Worm (Caenorhabditis elegans) whole organism, dauer: ENCODE measurements around the gene dpy-1.

Experiments
- unc-62 ChIP-seq: sonication (generic microtip); optimal IDR thresholded peaks from 2 replicates; lab custom pipeline; 2017; ENCODE audit warnings: missing biosample characterization, missing genetic modification reagents, missing genetic modification characterization

Gene dpy-1

DNA sequence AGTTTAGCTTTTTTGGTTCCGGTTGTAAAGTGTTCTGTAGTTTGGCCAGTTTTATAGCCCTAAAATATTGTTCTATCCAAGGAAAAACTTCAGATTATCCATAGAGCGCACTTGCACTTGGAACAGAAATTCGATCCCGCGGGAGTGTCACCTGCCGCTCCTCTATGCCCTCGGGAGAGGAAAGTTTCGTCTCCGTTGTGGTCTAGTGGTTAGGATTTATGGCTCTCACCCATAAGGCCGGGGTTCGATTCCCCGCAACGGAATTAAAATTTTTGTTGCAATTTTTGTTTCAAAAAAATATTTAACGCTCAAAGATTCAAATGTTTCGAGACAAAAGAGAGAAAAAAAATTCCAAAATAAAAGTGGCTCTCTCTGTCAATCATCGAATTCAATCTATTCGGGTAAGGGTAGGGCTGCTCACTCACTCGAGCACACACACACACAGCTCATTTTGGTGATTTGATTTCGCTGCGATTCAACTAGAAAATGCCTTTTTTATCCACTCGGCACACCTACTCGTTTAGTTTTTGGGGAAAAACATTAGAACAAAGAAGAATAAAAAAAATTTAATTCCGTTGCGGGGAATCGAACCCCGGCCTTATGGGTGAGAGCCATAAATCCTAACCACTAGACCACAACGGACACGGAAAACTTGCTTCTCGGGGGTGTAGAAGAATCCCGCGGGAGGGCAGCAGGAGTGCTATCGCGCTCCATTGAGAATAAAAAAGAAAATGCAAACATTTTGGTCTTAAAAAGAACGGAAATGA, 15.3 kb downstream of the dpy-1 start:
- no peak for TF ChIP-seq unc-62

DNA sequence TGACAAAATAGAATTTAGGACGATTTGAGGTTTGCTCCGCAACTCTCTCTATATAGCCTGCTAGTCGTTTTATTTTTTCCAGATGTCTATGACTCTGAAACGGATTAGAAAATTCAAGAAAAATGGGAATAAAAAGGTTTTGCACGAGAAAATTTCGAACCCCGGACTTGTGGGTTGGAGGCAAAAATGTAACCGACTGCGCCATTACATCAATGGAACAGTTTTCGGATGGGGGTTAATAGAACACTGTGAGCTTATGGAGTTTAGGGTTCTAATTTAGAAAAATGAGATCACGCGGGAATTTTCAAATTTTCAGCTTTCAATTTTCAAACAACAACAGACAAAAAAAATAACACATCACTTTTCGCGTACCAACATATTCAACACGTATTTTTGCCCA, 16.1 kb downstream of the dpy-1 start:
- no peak for TF ChIP-seq unc-62

DNA sequence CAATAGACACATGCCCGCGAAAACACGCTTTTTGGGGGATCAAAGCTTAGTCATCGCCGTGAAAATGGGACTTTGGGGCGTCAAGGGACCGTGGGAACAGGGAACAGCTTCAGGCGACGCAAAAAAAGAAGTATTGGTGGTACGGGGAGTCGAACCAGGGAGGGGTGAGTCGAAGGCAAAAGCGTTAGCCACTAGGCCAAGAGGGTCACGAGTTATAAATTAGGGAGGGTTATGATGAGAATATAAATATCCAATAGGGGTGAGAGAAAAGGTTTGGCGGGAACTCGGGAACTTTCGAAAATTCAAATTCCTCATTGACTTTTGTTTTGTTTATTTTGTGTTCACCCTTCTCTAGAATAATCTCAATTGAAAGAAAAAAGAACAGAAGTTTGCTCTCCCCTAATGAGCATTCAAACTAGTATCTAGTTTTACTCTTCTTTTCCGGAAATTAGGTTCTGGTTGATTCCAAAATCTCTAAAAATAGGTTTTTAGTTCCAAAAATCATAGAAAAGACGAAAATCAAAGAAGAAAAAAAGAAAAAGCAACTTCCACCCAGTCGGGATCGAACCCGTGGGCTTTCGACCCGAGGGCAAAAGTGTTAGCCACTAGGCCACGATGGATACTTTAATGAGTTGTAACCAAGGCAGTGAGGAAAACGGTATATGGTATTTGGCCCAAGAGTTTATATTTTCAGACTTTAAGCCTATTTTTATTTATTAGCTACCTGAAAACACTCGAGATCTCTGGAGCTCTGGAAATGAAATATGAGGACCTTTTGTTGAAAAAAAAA, 16.8 kb downstream of the dpy-1 start:
- TF ChIP-seq unc-62, result no peak

DNA sequence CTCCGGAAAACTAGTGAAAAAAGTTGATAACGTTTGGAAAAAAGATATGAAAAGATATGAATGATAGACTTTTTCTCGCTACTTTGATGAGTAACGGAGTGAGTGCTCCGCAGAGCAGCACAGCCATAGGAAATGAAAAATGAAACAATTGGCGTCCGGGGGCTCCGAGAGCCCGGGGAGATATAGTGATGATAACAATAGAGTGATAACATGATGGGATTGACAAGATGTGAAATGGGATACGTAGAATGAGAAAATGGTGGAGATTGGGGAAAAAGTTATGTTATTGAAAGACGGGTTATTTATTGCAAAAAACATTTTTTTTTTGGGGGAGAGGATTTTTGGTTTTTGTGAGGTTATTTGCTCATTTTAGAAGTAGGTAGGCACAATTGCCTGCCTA, 20.3 kb downstream of the dpy-1 start:
- TF ChIP-seq unc-62, result no peak

DNA sequence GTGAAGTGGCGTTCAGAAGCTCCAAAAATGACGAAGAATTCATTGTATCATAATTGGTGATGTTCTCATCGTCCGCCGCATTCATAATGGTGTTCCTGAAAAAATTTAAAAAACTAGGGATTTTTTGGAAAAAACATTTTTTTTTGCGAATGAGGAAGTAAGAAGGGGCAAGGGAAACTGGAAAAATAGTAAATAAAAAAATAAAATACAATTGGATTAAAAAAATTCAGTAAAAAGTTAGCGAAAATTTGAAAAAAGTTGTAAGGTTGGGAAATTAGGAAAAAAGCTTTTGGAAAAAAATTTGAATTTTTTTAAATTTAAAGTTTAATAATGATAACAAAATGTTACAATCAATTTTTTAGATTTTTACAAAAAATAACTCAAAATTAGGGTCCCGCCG, 26.3 kb downstream of the dpy-1 start, which contains the start of gene ckr-2:
Gene ckr-2, minus strand, starts transcription at position 101 of the 400 bp plus-strand sequence.
- no peak for TF ChIP-seq unc-62

DNA sequence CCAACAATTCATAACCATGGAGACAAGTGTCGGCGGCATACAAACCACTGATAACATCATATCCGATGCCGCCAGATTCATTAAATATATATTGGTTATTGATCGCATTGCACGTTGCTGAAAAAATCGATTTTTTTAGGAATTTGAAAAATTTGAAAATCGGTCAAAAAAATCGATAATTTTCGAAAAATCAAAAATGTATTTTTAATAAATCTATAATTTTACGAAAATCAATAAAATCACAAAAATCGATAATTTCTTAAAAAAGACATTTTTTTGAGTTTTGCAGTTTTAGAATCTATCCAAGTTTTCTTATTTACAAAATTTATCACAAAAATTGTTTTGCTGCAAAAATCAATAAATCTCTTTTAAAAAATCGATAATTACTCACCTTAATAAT, 32.3 kb downstream of the dpy-1 start:
- no peak for TF ChIP-seq unc-62

DNA sequence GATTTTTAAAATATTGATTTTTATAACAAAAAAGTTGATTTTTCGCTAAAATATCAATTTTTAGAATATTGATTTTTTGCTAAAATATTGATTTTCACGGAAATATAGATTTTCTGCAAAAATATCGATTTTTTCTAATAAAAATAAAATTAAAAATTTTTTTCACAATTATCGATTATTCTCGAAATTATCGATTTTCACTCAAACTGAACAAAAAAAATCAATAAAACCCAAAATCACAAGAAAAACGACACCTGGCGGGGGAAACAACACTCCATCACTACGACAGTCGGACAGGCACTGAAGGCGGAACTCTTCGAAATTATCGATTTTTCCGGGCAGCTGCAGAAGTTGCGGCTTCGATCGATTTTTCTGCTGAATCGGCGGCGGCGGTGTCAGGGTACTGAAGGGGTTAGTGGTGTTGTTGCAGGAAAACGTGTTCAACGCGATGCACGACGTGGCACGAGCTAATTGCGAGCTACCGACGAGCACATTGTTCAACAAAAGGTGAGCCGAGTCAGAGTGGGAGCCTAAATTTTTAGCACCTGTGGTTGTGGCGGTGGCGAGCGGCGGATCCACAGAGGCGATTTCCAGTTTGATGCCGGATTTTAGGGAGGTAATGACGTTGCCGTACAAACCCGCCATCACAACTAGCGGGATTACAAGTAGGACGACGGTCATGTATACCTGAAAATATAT, 34.5 kb downstream of the dpy-1 start:
- TF ChIP-seq unc-62, result no peak

DNA sequence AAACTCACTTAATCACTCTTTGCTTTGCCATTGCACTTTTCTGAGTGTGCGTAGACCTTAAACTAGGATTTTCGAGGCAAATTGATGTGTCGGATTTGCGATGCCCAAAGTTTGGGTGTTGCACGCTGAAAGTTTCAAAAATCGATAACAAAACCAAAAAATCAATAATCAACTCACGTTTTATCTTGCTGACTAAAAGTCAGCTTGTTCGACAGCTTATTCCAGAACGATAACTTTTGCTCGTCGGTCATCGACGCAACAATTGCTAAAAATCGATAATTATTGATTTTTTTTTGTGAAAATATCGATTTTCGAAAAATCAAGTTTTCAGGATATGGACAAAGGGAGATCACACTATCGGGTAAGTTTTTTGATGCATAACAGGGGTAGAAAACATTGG, 35.2 kb downstream of the dpy-1 start:
- no peak for TF ChIP-seq unc-62

DNA sequence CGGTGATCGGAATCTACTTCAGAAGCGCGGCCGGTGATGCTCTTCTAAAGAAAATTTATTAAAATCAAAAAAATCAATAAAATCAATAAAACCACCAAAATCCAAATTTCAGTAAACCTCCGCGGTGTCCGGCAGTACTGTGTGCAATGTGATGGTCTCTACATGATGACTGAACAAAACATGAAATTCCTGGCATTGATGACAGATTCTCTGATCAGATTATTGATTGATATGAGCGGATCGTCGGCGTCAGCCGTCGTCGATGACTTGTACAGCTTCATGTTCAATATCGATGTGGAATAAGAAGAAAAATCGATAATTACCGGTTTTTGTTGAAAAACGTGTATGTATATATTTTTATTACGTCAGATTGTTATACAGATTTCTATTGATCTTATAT, 38.9 kb downstream of the dpy-1 start:
- no peak for TF ChIP-seq unc-62

DNA sequence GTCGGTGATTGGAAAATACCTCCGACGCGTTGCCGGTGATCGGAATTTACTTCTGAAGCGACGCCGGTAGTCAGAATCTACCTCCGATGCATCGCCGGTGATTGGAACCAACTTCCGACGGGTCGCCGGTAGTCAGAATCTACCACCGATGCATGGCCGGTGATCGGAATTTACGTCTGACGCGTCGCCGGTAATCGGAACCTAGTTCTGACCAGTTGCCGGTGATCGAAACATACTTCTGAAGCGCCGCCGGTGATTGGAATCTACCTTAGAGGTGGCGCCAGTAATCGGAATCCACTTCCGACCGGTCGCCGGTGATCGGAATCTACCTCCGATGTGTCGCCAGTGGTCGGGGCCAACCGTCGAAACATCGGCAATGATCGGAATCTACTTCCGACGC, 39.5 kb downstream of the dpy-1 start:
- TF ChIP-seq unc-62, result no peak

DNA sequence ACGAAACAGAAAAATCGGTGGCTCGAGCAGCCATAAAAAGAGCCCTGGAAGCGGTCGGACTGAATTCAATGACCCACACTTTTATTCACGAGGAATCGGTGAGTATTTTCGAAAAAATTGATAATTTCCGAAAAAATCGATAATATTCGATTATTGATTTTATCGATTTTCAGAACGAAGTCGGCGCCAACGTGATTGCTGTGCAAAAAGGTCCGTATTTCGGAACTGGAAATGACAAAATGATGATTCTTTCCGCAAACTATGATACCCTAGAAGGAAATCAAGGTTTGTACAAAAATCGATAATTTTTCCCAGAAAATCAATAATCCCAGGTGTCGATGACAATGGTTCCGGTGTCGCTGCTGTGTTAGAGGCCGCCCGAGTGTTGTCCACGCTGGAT, 40.9 kb downstream of the dpy-1 start:
- no peak for TF ChIP-seq unc-62

DNA sequence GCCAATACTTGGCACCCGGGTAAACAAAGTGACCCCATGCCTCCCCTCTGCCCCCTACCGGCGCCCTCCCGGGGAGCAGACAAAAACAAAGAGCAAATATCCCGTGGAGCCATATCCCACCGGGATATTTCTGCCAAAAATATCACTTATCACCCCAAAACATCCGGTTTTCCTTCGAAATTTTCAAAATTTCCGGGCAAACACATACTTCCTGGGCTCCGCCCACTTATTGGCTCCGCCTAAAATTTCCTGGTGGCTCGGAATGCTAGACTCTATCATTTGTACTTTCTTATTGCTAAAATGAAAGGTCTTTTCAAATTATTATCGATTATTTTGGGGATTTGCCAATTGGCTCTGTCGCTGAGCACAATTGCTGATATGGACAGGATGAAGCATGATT, 42.1 kb downstream of the dpy-1 start, which contains the start of gene Y39A3B.1:
Gene Y39A3B.1, plus strand, starts transcription at position 301 of the 400 bp plus-strand sequence.
- no peak for TF ChIP-seq unc-62

DNA sequence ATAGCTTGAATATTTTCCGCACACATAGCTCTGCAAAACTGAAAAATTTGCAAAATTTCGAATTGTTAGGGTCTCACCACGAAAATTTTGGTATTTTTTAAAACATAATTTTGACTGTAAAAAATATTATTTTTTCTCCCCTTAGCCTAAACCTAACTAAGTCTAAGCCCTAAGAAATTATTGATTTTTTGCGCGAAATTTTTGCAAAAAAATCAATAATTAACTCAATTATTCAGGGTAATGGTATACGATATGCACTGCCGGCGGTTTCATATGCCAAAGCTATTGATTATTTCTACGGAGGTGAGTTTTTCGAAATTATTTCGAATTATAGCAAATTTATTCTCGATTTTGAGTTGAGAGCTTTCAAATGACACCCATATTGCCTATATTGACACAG, 46.6 kb downstream of the dpy-1 start:
- no peak for TF ChIP-seq unc-62

DNA sequence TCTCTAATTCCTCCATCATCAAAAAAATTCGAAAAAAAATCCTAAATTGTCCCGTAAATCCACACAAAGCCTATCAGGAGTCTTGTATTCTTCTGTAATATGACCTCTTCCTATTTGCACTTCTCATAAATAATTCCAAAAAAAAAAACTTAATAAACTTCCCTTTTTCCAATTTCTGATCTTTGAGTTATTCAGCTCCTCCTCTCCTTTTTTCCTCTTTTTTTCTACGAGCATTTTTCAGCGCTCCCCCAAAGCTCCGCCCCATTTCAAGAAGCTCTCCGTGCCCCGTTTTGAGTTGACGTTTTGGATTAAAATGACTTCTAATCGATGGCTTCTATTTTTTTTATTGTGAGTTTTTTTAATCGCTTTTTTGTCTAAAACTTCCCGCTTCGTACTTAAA, 50.2 kb downstream of the dpy-1 start, which contains the start of gene lgc-42:
Gene lgc-42, plus strand, starts transcription at position 301 of the 400 bp plus-strand sequence.
- TF ChIP-seq unc-62, result no peak

DNA sequence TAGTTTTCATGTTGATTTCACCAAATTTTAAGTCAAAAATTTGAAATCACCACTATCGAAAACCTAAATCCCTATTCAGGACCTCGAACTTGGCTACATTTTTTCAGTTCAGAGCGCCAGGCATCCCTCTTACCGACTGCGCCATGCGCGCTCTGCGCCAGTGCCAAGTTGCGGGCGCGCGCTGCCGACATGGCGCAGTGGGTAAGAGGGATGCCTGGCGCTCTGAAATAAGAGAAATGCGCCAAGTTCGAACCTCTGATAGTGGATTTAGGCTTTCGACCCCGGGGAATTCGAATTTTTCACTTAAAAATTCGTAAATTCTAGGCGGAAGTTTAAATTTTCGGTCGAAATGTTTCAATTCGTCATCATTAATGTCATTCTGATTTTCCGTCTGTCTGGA, 57.9 kb downstream of the dpy-1 start:
- TF ChIP-seq unc-62, result no peak

DNA sequence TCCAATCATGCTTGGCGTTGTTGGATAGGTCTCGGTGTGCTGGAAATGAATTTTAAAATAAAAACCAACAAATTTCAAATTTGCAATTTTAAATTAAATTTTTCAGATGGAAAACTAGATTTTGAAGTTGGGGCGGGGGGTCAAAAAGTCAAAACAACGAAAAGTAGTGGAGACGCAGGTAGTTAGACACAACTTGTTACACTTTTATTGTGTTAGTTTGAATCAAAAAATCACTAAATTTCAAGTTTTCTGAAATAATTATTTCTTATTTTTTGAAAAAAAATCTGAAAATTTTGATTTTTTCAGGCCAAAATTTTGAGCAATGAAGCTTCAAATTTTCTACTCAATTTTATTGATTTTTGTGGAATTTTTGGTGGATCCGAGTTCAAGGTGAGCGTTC, 60.1 kb downstream of the dpy-1 start, which contains the start of gene Y39A3B.8:
Gene Y39A3B.8, plus strand, starts transcription at position 301 of the 400 bp plus-strand sequence.
- no peak for TF ChIP-seq unc-62
